Worm (Caenorhabditis elegans): ENCODE measurements around the gene srd-45.

The srd-45 gene

DNA sequence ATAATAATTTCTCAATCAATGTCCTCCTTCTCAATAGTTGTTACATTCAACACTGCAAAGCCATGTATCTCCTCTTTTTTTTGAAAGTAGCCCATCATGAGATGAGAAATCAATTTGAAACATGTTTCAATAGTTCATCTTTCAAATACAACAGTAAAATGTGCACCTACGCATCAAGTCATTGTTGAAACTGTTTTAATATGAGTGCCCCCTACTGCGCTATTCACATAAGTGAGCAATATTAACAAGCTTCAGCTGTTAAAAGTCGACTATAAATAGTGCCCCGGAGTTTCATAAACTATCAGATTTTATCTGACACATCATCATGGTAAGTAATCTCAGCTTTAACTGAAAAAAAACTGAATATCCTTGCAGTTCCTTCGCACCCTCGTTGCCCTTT, 31.7 kb downstream of the srd-45 start, which contains the start of the genes nspc-15 and F19H6.6:
Gene nspc-15 (plus strand): TSS at position 301 of the 400 bp plus-strand sequence.
Gene F19H6.6 (plus strand): TSS at position 384 of the 400 bp plus-strand sequence.
- no peak for TF ChIP-seq lin-11 (tag; optimal IDR thresholded peaks at IDR 0.05)
- TF ChIP-seq skn-1 (tag; optimal IDR thresholded peaks at IDR 0.05): no peak
- TF ChIP-seq lsy-2 (tag; optimal IDR thresholded peaks at IDR 0.05): no peak
- TF ChIP-seq nhr-237 (tag; optimal IDR thresholded peaks at IDR 0.05): no peak
- TF ChIP-seq F13H6.1 (tag; optimal IDR thresholded peaks at IDR 0.05): no peak
- TF ChIP-seq fos-1 (tag; optimal IDR thresholded peaks at IDR 0.05): no peak
- no peak for TF ChIP-seq unc-39 (tag; optimal IDR thresholded peaks at IDR 0.05)
- no peak for TF ChIP-seq unc-55 (GFP tag; optimal IDR thresholded peaks at IDR 0.05)
- no peak for TF ChIP-seq C34F6.9 (tag; optimal IDR thresholded peaks at IDR 0.05)
- no peak for TF ChIP-seq mdl-1 (tag; optimal IDR thresholded peaks at IDR 0.05)
- no peak for TF ChIP-seq alr-1 (tag; optimal IDR thresholded peaks at IDR 0.05)
- no peak for TF ChIP-seq Y55F3AM.14 (GFP tag; optimal IDR thresholded peaks at IDR 0.05)
- TF ChIP-seq elt-3 (tag; optimal IDR thresholded peaks at IDR 0.05): no peak
- no peak for TF ChIP-seq nhr-12 (tag; optimal IDR thresholded peaks at IDR 0.05)
- no peak for TF ChIP-seq ama-1 (optimal IDR thresholded peaks at IDR 0.05)
- no peak for TF ChIP-seq aly-2 (tag; optimal IDR thresholded peaks at IDR 0.05)

DNA sequence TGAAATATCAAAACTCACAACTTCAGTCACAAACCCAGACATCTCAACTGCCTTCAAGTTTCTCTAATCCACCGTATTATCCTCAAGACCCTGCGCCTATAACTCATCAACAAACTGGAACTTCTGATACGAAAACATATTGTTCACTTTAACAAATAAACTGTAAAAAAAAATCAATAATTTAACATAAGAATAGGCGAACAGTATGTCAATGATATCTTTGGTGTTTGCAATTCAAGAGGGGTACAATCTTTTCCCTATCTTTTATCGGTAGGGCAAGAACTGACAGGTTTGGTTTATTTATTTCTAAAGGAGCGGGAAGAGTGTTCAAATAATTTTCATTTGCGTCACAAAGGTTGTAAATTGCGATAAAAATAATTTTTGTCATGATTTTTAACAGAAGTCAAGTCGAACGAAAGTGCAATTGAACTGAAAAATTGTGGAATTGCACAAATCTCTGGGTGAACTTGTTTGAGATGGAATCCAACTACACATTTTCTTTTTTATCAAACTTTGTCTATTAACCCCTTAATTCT, 34.2 kb downstream of the srd-45 start:
- no peak for TF ChIP-seq ama-1 (optimal IDR thresholded peaks at IDR 0.05)
- peak; percentile 73 for TF ChIP-seq ztf-11 (tag; optimal IDR thresholded peaks at IDR 0.05)
- TF ChIP-seq unc-62 (GFP tag; optimal IDR thresholded peaks at IDR 0.05): peak; percentile 87
- TF ChIP-seq unc-39 (tag; optimal IDR thresholded peaks at IDR 0.05): no peak
- peak; percentile 54 for TF ChIP-seq ceh-16 (tag; optimal IDR thresholded peaks at IDR 0.05)
- peak; percentile 97 for TF ChIP-seq mab-5 (tag; optimal IDR thresholded peaks at IDR 0.05)
- TF ChIP-seq mdl-1 (tag; optimal IDR thresholded peaks at IDR 0.05): peak; percentile 69 to 91
- peak; percentile 76 for TF ChIP-seq lin-11 (tag; optimal IDR thresholded peaks at IDR 0.05)
- peak; percentile 96 for TF ChIP-seq nhr-237 (tag; optimal IDR thresholded peaks at IDR 0.05)
- peak; percentile 99 for TF ChIP-seq skn-1 (tag; optimal IDR thresholded peaks at IDR 0.05)
- peak; percentile 95 for TF ChIP-seq gmeb-1 (tag; optimal IDR thresholded peaks at IDR 0.05)
- TF ChIP-seq nhr-77 (tag; optimal IDR thresholded peaks at IDR 0.05): peak; percentile 99
- TF ChIP-seq nhr-6 (tag; optimal IDR thresholded peaks at IDR 0.05): peak; percentile 99
- TF ChIP-seq nhr-25 (tag; optimal IDR thresholded peaks at IDR 0.05): peak; percentile 98
- TF ChIP-seq F13H6.1 (tag; optimal IDR thresholded peaks at IDR 0.05): peak; percentile 97
- TF ChIP-seq fos-1 (tag; optimal IDR thresholded peaks at IDR 0.05): peak; percentile 99
- TF ChIP-seq lsy-2 (tag; optimal IDR thresholded peaks at IDR 0.05): peak; percentile 94 to 97
- TF ChIP-seq dmd-4 (tag; optimal IDR thresholded peaks at IDR 0.05): peak; percentile 83
- peak; percentile 97 for TF ChIP-seq nhr-10 (tag; optimal IDR thresholded peaks at IDR 0.05)
- peak; percentile 90 for TF ChIP-seq aly-2 (tag; optimal IDR thresholded peaks at IDR 0.05)
- TF ChIP-seq crh-2 (tag; optimal IDR thresholded peaks at IDR 0.05): peak; percentile 99
- TF ChIP-seq elt-3 (tag; optimal IDR thresholded peaks at IDR 0.05): no peak
- TF ChIP-seq nhr-129 (tag; optimal IDR thresholded peaks at IDR 0.05): peak; percentile 99
- TF ChIP-seq mbf-1 (tag; optimal IDR thresholded peaks at IDR 0.05): peak; percentile 76
- peak; percentile 97 for TF ChIP-seq ztf-4 (tag; optimal IDR thresholded peaks at IDR 0.05)
- no peak for TF ChIP-seq nhr-23 (tag; optimal IDR thresholded peaks at IDR 0.05)
- peak; percentile 87 for TF ChIP-seq snpc-4 (tag; optimal IDR thresholded peaks at IDR 0.05)
- TF ChIP-seq sma-3 (GFP tag; optimal IDR thresholded peaks at IDR 0.05): peak; percentile 98
- TF ChIP-seq egl-27 (tag; optimal IDR thresholded peaks at IDR 0.05): peak; percentile 98
- peak; percentile 63 for TF ChIP-seq ZK546.5 (tag; optimal IDR thresholded peaks at IDR 0.05)
- peak; percentile 78 for TF ChIP-seq Y55F3AM.14 (GFP tag; optimal IDR thresholded peaks at IDR 0.05)
- TF ChIP-seq nhr-11 (tag; optimal IDR thresholded peaks at IDR 0.05): peak; percentile 81
- TF ChIP-seq nhr-21 (tag; optimal IDR thresholded peaks at IDR 0.05): peak; percentile 99
- TF ChIP-seq elt-1 (tag; optimal IDR thresholded peaks at IDR 0.05): no peak
- no peak for TF ChIP-seq peb-1 (tag; optimal IDR thresholded peaks at IDR 0.05)
- peak; percentile 86; the same call in 1 of the 2 replicates for TF ChIP-seq ztf-1 (GFP tag; conservative IDR thresholded peaks at IDR 0.05)
- no peak for TF ChIP-seq alr-1 (tag; optimal IDR thresholded peaks at IDR 0.05)
- peak; percentile 40 for TF ChIP-seq nhr-12 (tag; optimal IDR thresholded peaks at IDR 0.05)
- peak; percentile 98 for TF ChIP-seq lin-13 (GFP tag; optimal IDR thresholded peaks at IDR 0.05)
- peak; percentile 92 for TF ChIP-seq zag-1 (tag; optimal IDR thresholded peaks at IDR 0.05)
- peak; percentile 99 for TF ChIP-seq C34F6.9 (tag; optimal IDR thresholded peaks at IDR 0.05)
- TF ChIP-seq lin-39 (tag; optimal IDR thresholded peaks at IDR 0.05): peak; percentile 84
- peak; percentile 75 for TF ChIP-seq R02D3.7 (tag; optimal IDR thresholded peaks at IDR 0.05)
- peak; percentile 91 for TF ChIP-seq blmp-1 (tag; optimal IDR thresholded peaks at IDR 0.05; ENCODE audit: insufficient read depth)
- peak; percentile 98 for TF ChIP-seq sma-9 (GFP tag; optimal IDR thresholded peaks at IDR 0.05)
- no peak for TF ChIP-seq sma-9 (tag; optimal IDR thresholded peaks at IDR 0.05)
- peak; percentile 99 for TF ChIP-seq unc-55 (GFP tag; optimal IDR thresholded peaks at IDR 0.05)
- TF ChIP-seq sem-4 (tag; optimal IDR thresholded peaks at IDR 0.05): peak; percentile 98
- peak; percentile 89 for TF ChIP-seq ceh-82 (tag; optimal IDR thresholded peaks at IDR 0.05)
